Fruit fly (Drosophila melanogaster) whole organism, embryonic: ENCODE results near the gene cno.

Experiments used
- Asciz ChIP-seq: fragments of 200-800 bp; sonication (Bioruptor generic); optimal IDR thresholded peaks from 2 replicates; lab custom pipeline; 2017; ENCODE audit warnings: missing biosample characterization, mild to moderate bottlenecking, missing genetic modification characterization, missing genetic modification reagents
- Awh ChIP-seq: fragments of 200-800 bp; sonication (Bioruptor generic); IDR thresholded peaks from 2 replicates; pipeline ENCODE4, ENCODE4 v1.3.6; 2022; ENCODE audit warnings: missing biosample characterization, missing genetic modification characterization
- CG10431 ChIP-seq: fragments of 200-800 bp; sonication (Bioruptor generic); optimal IDR thresholded peaks from 3 replicates; lab custom pipeline; 2018; ENCODE audit warnings: missing biosample characterization, mild to moderate bottlenecking, missing genetic modification characterization
- CG12219 ChIP-seq: fragments of 200-800 bp; sonication (Bioruptor generic); optimal IDR thresholded peaks from 3 replicates; lab custom pipeline; 2018; ENCODE audit warnings: missing biosample characterization, mild to moderate bottlenecking, missing genetic modification characterization
- CG12769 ChIP-seq: fragments of 200-800 bp; sonication (Bioruptor generic); optimal IDR thresholded peaks from 2 replicates; lab custom pipeline; 2019; ENCODE audit warnings: missing biosample characterization, mild to moderate bottlenecking, missing genetic modification characterization, moderate library complexity
- CG13296 ChIP-seq: fragments of 200-800 bp; sonication (Bioruptor generic); optimal IDR thresholded peaks from 3 replicates; lab custom pipeline; 2018; ENCODE audit warnings: missing biosample characterization, mild to moderate bottlenecking, missing genetic modification characterization
- CG14860 ChIP-seq: fragments of 200-800 bp; sonication (Bioruptor generic); IDR thresholded peaks from 3 replicates; pipeline ENCODE4 v1.3.6; 2022; ENCODE audit warnings: missing biosample characterization, missing genetic modification characterization; ENCODE audit not compliant: partially characterized antibody
- CG17612 ChIP-seq: fragments of 200-800 bp; sonication (Bioruptor generic); IDR thresholded peaks from 2 replicates; pipeline ENCODE4 v1.3.6; 2022; ENCODE audit warnings: missing biosample characterization, missing genetic modification characterization
- CG17829 ChIP-seq: fragments of 200-800 bp; optimal IDR thresholded peaks from 2 replicates; lab custom pipeline; 2019; ENCODE audit warnings: missing biosample characterization, mild to moderate bottlenecking, missing genetic modification characterization, moderate library complexity
- CG2889 ChIP-seq: fragments of 200-800 bp; sonication (Bioruptor generic); IDR thresholded peaks from 3 replicates; pipeline ENCODE4 v1.3.6; 2022; ENCODE audit warnings: missing biosample characterization, missing genetic modification characterization
- CG3995 ChIP-seq: fragments of 200-800 bp; sonication (Bioruptor generic); optimal IDR thresholded peaks from 3 replicates; lab custom pipeline; 2016; ENCODE audit warnings: missing biosample characterization, missing genetic modification characterization
- CG6654 ChIP-seq: fragments of 200-800 bp; sonication (Bioruptor generic); optimal IDR thresholded peaks from 2 replicates; lab custom pipeline; 2017; ENCODE audit warnings: missing biosample characterization, mild to moderate bottlenecking, missing genetic modification characterization
- CG7271 ChIP-seq: fragments of 200-800 bp; sonication (Bioruptor generic); optimal IDR thresholded peaks from 2 replicates; lab custom pipeline; 2018; ENCODE audit warnings: missing biosample characterization, mild to moderate bottlenecking, missing genetic modification characterization, moderate library complexity
- CG7357 ChIP-seq: fragments of 200-800 bp; sonication (Bioruptor generic); IDR thresholded peaks from 3 replicates; pipeline ENCODE4 v1.3.6; 2022; ENCODE audit warnings: missing biosample characterization, missing genetic modification characterization
- CG7963 ChIP-seq: fragments of 200-800 bp; sonication (Bioruptor generic); IDR thresholded peaks from 3 replicates; pipeline ENCODE4 v1.3.6; 2022; ENCODE audit warnings: missing biosample characterization, missing genetic modification characterization; ENCODE audit not compliant: partially characterized antibody
- Camta ChIP-seq: fragments of 200-800 bp; sonication (Bioruptor generic); optimal IDR thresholded peaks from 2 replicates; lab custom pipeline; 2016; ENCODE audit warnings: missing biosample characterization, missing genetic modification characterization
- D ChIP-seq, 2 experiments: fragments of 200-800 bp in 1 of 2; fragments of >200 bp in 1 of 2; sonication (Bioruptor generic) in 1 of 2; optimal IDR thresholded peaks; 2 replicates in 1 of 2; 3 replicates in 1 of 2; lab custom pipeline; 2017; ENCODE audit warnings: mild to moderate bottlenecking in 1 of 2, missing biosample characterization in 1 of 2, missing genetic modification characterization in 1 of 2, missing genetic modification reagents in 1 of 2
- Dll ChIP-seq: fragments of 200-800 bp; sonication (Bioruptor generic); IDR thresholded peaks from 4 replicates; pipeline ENCODE4 v1.3.6; 2022; ENCODE audit warnings: missing biosample characterization, missing genetic modification characterization; ENCODE audit not compliant: partially characterized antibody
- HmgD ChIP-seq: fragments of 200-800 bp; sonication (Bioruptor generic); optimal IDR thresholded peaks from 3 replicates; lab custom pipeline; 2016; ENCODE audit warnings: missing biosample characterization, missing genetic modification characterization
- Hr3 ChIP-seq: fragments of 200-800 bp; sonication (Bioruptor generic); optimal IDR thresholded peaks from 3 replicates; lab custom pipeline; 2016; ENCODE audit warnings: missing biosample characterization, missing genetic modification characterization
- Mad ChIP-seq: fragments of 200-800 bp; sonication (Bioruptor generic); optimal IDR thresholded peaks from 2 replicates; lab custom pipeline; 2016; ENCODE audit warnings: missing biosample characterization, missing genetic modification characterization
- Med ChIP-seq: fragments of 200-800 bp; sonication (Bioruptor generic); peaks from one replicate; lab custom pipeline; 2016; ENCODE audit warnings: missing biosample characterization, missing genetic modification characterization, mild to moderate bottlenecking, inconsistent platforms, moderate library complexity
- NC2α ChIP-seq: fragments of 200-800 bp; sonication (Bioruptor generic); optimal IDR thresholded peaks from 2 replicates; lab custom pipeline; 2016; ENCODE audit warnings: missing biosample characterization, missing genetic modification characterization
- NC2β ChIP-seq: fragments of 200-800 bp; sonication (Bioruptor generic); optimal IDR thresholded peaks from 2 replicates; lab custom pipeline; 2016; ENCODE audit warnings: missing biosample characterization, missing genetic modification characterization
- Nf-YA ChIP-seq: fragments of 200-800 bp; sonication (Bioruptor generic); IDR thresholded peaks from 2 replicates; pipeline ENCODE4 v1.3.6; 2022; ENCODE audit warnings: missing biosample characterization, missing genetic modification characterization
- Rfx ChIP-seq: fragments of 200-800 bp; sonication (Bioruptor generic); IDR thresholded peaks from 2 replicates; pipeline ENCODE4 v1.3.6; 2022; ENCODE audit warnings: missing biosample characterization, missing genetic modification characterization
- Vsx1 ChIP-seq: fragments of 200-800 bp; sonication (Bioruptor generic); optimal IDR thresholded peaks from 2 replicates; lab custom pipeline; 2017; ENCODE audit warnings: missing biosample characterization, mild to moderate bottlenecking, missing genetic modification characterization, missing genetic modification reagents
- Xrp1 ChIP-seq: fragments of 200-800 bp; sonication (Bioruptor generic); IDR thresholded peaks from 2 replicates; pipeline ENCODE4 v1.3.6; 2022; ENCODE audit warnings: missing biosample characterization, missing genetic modification characterization
- ac ChIP-seq: fragments of 200-800 bp; sonication (Bioruptor generic); optimal IDR thresholded peaks from 3 replicates; lab custom pipeline; 2017; ENCODE audit warnings: missing biosample characterization, mild to moderate bottlenecking, missing genetic modification characterization
- amos ChIP-seq: fragments of 200-800 bp; sonication (Bioruptor generic); IDR thresholded peaks from 2 replicates; pipeline ENCODE4 v1.3.6; 2022; ENCODE audit warnings: missing biosample characterization, missing genetic modification characterization; ENCODE audit not compliant: partially characterized antibody
- cad ChIP-seq: fragments of >200 bp; optimal IDR thresholded peaks from 2 replicates; lab custom pipeline; 2017; ENCODE audit warnings: missing biosample characterization, missing genetic modification characterization
- chm ChIP-seq: fragments of 200-800 bp; sonication (Bioruptor generic); IDR thresholded peaks from 2 replicates; pipeline ENCODE4 v1.3.6; 2022; ENCODE audit warnings: missing biosample characterization, missing genetic modification characterization
- ci ChIP-seq: fragments of 200-800 bp; sonication (Bioruptor generic); IDR thresholded peaks from 3 replicates; pipeline ENCODE4 v1.3.6; 2022; ENCODE audit warnings: missing biosample characterization, missing genetic modification characterization
- gfzf ChIP-seq: fragments of 200-800 bp; sonication (Bioruptor generic); optimal IDR thresholded peaks from 2 replicates; lab custom pipeline; 2016; ENCODE audit warnings: missing biosample characterization, mild to moderate bottlenecking, missing genetic modification characterization, moderate library complexity
- gsb-n ChIP-seq: fragments of 200-800 bp; sonication (Bioruptor generic); optimal IDR thresholded peaks from 3 replicates; lab custom pipeline; 2018; ENCODE audit warnings: missing biosample characterization, mild to moderate bottlenecking, missing genetic modification characterization
- gt ChIP-seq: fragments of 200-800 bp; sonication (Bioruptor generic); IDR thresholded peaks from 2 replicates; pipeline ENCODE4 v1.3.6; 2022; ENCODE audit warnings: missing biosample characterization, missing genetic modification characterization
- jigr1 ChIP-seq: fragments of 200-800 bp; sonication (Bioruptor generic); IDR thresholded peaks from 3 replicates; pipeline ENCODE4 v1.3.6; 2022; ENCODE audit warnings: missing biosample characterization, missing genetic modification characterization
- knrl ChIP-seq: fragments of 200-800 bp; sonication (Bioruptor generic); IDR thresholded peaks from 3 replicates; pipeline ENCODE4 v1.3.6; 2022; ENCODE audit warnings: missing biosample characterization, missing genetic modification characterization; ENCODE audit not compliant: partially characterized antibody
- lov ChIP-seq, 2 experiments: fragments of 200-800 bp in 1 of 2; fragments of >200 bp in 1 of 2; sonication (Bioruptor generic) in 1 of 2; IDR thresholded peaks in 1 of 2; optimal IDR thresholded peaks in 1 of 2; 2 replicates in 1 of 2; 3 replicates in 1 of 2; pipeline versions ENCODE4 v1.3.6 to Lab custom; 2017 to 2022; ENCODE audit warnings: missing biosample characterization in 1 of 2, missing genetic modification characterization in 1 of 2
- mirr ChIP-seq: fragments of 200-800 bp; sonication (Bioruptor generic); optimal IDR thresholded peaks from 3 replicates; lab custom pipeline; 2018; ENCODE audit warnings: missing biosample characterization, mild to moderate bottlenecking, missing genetic modification characterization
- pzg ChIP-seq: fragments of 200-800 bp; sonication (Bioruptor generic); optimal IDR thresholded peaks from 3 replicates; lab custom pipeline; 2018; ENCODE audit warnings: missing biosample characterization, mild to moderate bottlenecking, missing genetic modification characterization, moderate library complexity
- row ChIP-seq: fragments of 200-800 bp; sonication (Bioruptor generic); IDR thresholded peaks from 3 replicates; pipeline ENCODE4 v1.3.6; 2022; ENCODE audit warnings: missing biosample characterization, missing genetic modification characterization
- sens ChIP-seq: fragments of 200-800 bp; sonication (Bioruptor generic); peaks from one replicate; lab custom pipeline; 2016; ENCODE audit warnings: missing biosample characterization, missing genetic modification characterization
- sim ChIP-seq: fragments of 200-800 bp; sonication (Bioruptor generic); IDR thresholded peaks from 2 replicates; pipeline ENCODE4 v1.3.6; 2022; ENCODE audit warnings: missing biosample characterization, missing genetic modification characterization
- stc ChIP-seq: fragments of 200-800 bp; sonication (Bioruptor generic); IDR thresholded peaks from 2 replicates; pipeline ENCODE4 v1.3.6; 2022; ENCODE audit warnings: missing biosample characterization, missing genetic modification characterization
- tll ChIP-seq, 2 experiments: fragments of 200-800 bp in 1 of 2; fragments of >200 bp in 1 of 2; sonication (Bioruptor generic) in 1 of 2; optimal IDR thresholded peaks; 2 replicates each; lab custom pipeline; 2017 to 2019; ENCODE audit warnings: missing biosample characterization in 2 of 2, missing genetic modification characterization in 2 of 2, mild to moderate bottlenecking in 1 of 2, moderate library complexity in 1 of 2
- usp ChIP-seq: fragments of >200 bp; optimal IDR thresholded peaks from 2 replicates; lab custom pipeline; 2017; ENCODE audit warnings: missing biosample characterization, missing genetic modification characterization
- wek ChIP-seq: fragments of 200-800 bp; sonication (Bioruptor generic); optimal IDR thresholded peaks from 3 replicates; lab custom pipeline; 2018; ENCODE audit warnings: missing biosample characterization, mild to moderate bottlenecking, missing genetic modification characterization, moderate library complexity
- zen ChIP-seq: fragments of 200-800 bp; sonication (Bioruptor generic); optimal IDR thresholded peaks from 3 replicates; lab custom pipeline; 2018; ENCODE audit warnings: missing biosample characterization, mild to moderate bottlenecking, missing genetic modification characterization, moderate library complexity

cno gene

dm6 chr3R:5125832-5126231 is 91.4 kb downstream of the cno start (continued):
- TF ChIP-seq Dll (GFP tag; lab: Robert Waterston, UW): no peak
- no peak for TF ChIP-seq CG17829 (tag; lab: Kevin White, UChicago)
- no peak for TF ChIP-seq Hr3 (GFP tag; lab: Kevin White, UChicago)
- TF ChIP-seq CG17612 (GFP tag; lab: Robert Waterston, UW): no peak
- TF ChIP-seq Med (GFP tag; lab: Kevin White, UChicago): peak; percentile 52
- no peak for TF ChIP-seq Rfx
- no peak for TF ChIP-seq CG12769 (tag; lab: Kevin White, UChicago)
- no peak for TF ChIP-seq Nf-YA
- no peak for TF ChIP-seq CG7963 (GFP tag; lab: Robert Waterston, UW)
- no peak for TF ChIP-seq Xrp1 (GFP tag; lab: Robert Waterston, UW)
- no peak for TF ChIP-seq Vsx1 (GFP tag; lab: Kevin White, UChicago)
- TF ChIP-seq ci (GFP tag; lab: Robert Waterston, UW): no peak
- no peak for TF ChIP-seq CG13296 (GFP tag; lab: Kevin White, UChicago)
- TF ChIP-seq Awh (GFP tag; lab: Robert Waterston, UW): 0 out of 2 replicates have a peak, but pooled peaks have one; percentile 21
- TF ChIP-seq row (GFP tag; lab: Robert Waterston, UW): no peak
- no peak for TF ChIP-seq CG7357
- no peak for TF ChIP-seq sim
- TF ChIP-seq Camta (GFP tag; lab: Kevin White, UChicago): no peak
- TF ChIP-seq CG3995 (GFP tag; lab: Kevin White, UChicago): no peak
- TF ChIP-seq stc: no peak

- TF ChIP-seq CG2889 (GFP tag; lab: Robert Waterston, UW) (no peak), ac (GFP tag; lab: Kevin White, UChicago) (peak; percentile 39), knrl (GFP tag; lab: Robert Waterston, UW) (no peak), cad (GFP tag; lab: Kevin White, UChicago) (peak; percentile 96), gt (GFP tag; lab: Robert Waterston, UW) (no peak), Med (GFP tag; lab: Kevin White, UChicago) (peak; percentile 7), wek (GFP tag; lab: Kevin White, UChicago) (no peak), jigr1 (GFP tag; lab: Robert Waterston, UW) (no peak), NC2α (GFP tag; lab: Kevin White, UChicago) (no peak), amos (GFP tag; lab: Robert Waterston, UW) (no peak), zen (tag; lab: Kevin White, UChicago) (peak; percentile 28), NC2β (GFP tag; lab: Kevin White, UChicago) (no peak), usp (no peak), Asciz (GFP tag; lab: Kevin White, UChicago) (no peak), gsb-n (tag; lab: Kevin White, UChicago) (peak; percentile 20), Mad (GFP tag; lab: Kevin White, UChicago) (no peak), CG10431 (GFP tag; lab: Kevin White, UChicago) (no peak), D (optimal IDR thresholded peaks at IDR 0.05; lab: Kevin White, UChicago) (peak; percentile 41), D (GFP tag; optimal IDR thresholded peaks at IDR 0.05; lab: Kevin White, UChicago) (no peak), CG6654 (no peak), mirr (no peak), chm (GFP tag; lab: Robert Waterston, UW) (peak; percentile 36; the same call in 1 of the 2 replicates), HmgD (no peak), sens (GFP tag; lab: Kevin White, UChicago) (peak; percentile 28), tll (GFP tag; optimal IDR thresholded peaks at IDR 0.05; lab: Kevin White, UChicago) (peak in 1 of 2 experiments; percentile 66), gfzf (no peak), CG7271 (tag; lab: Kevin White, UChicago) (peak; percentile 59), lov (optimal IDR thresholded peaks at IDR 0.05; lab: Kevin White, UChicago) (no peak), lov (GFP tag; IDR thresholded peaks at IDR 0.05; lab: Robert Waterston, UW) (peak; percentile 64; the same call in 1 of the 3 replicates), pzg (GFP tag; lab: Kevin White, UChicago) (no peak), CG12219 (GFP tag; lab: Kevin White, UChicago) (no peak), CG14860 (GFP tag; lab: Robert Waterston, UW) (no peak)
- TF ChIP-seq, all 482 proteins: peak for 11
Observed at dm6 chr3R:5124928-5125327, 92.3 kb downstream of the cno start.
